Fruit fly (Drosophila melanogaster): ENCODE data around the gene ND-ACP.

Gene ND-ACP

DNA sequence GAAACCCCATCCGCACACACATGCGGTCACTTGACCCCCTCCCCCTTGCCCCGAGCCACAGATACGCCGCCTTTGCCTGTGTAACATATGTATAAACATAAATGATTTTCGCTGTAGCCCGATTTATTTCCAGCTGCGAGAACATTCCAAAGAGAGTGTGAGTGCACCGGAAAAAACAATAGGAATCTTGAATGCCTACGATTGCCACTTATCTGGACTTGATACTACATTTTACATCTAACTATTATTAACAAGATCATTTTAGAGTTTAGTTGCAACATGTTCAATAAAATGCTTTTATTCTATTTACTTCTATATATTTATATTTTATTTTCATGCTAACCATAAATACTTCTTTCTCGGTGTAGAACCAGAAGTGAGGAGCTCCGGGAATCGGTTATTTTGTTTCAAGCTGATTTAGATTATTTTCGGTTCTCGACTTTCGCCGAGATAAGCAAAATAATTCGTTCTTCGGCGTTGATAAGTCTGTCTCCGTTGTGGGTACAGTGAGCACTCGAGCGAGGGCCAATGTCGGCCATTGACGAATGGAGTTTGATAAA is 29.6 kb upstream of the ND-ACP start (continued):
- TF ChIP-seq CG14860 (GFP tag; IDR thresholded peaks at IDR 0.05; ENCODE audit: partially characterized antibody): no peak
- peak; percentile 68 for TF ChIP-seq slbo (GFP tag; IDR thresholded peaks at IDR 0.05)
- no peak for TF ChIP-seq CG16779 (GFP tag; IDR thresholded peaks at IDR 0.05)
- TF ChIP-seq CG5245 (GFP tag; optimal IDR thresholded peaks at IDR 0.05): peak; percentile 77
- TF ChIP-seq wor (GFP tag; IDR thresholded peaks at IDR 0.05): peak; percentile 63
- peak; percentile 30 for TF ChIP-seq CG3838 (GFP tag; optimal IDR thresholded peaks at IDR 0.05)
- TF ChIP-seq CG3407 (GFP tag; optimal IDR thresholded peaks at IDR 0.05): peak; percentile 74
- TF ChIP-seq Deaf1 (tag; optimal IDR thresholded peaks at IDR 0.05): peak; percentile 68
- peak; percentile 70 for TF ChIP-seq Nf-YC (tag; optimal IDR thresholded peaks at IDR 0.05)
- TF ChIP-seq CG7786 (GFP tag; optimal IDR thresholded peaks at IDR 0.05): peak; percentile 19
- no peak for TF ChIP-seq crc (GFP tag; optimal IDR thresholded peaks at IDR 0.05)
- TF ChIP-seq CG12071 (GFP tag; optimal IDR thresholded peaks at IDR 0.05): no peak
- no peak for TF ChIP-seq TFAM (GFP tag; optimal IDR thresholded peaks at IDR 0.05)
- peak; percentile 92 for TF ChIP-seq vvl (GFP tag; IDR thresholded peaks at IDR 0.05)
- TF ChIP-seq CG33557 (GFP tag; optimal IDR thresholded peaks at IDR 0.05): peak; percentile 81
- TF ChIP-seq CG8388 (GFP tag; optimal IDR thresholded peaks at IDR 0.05): peak; percentile 88
- TF ChIP-seq unc-4 (GFP tag; IDR thresholded peaks at IDR 0.05; ENCODE audit: partially characterized antibody): no peak
- no peak for TF ChIP-seq br (optimal IDR thresholded peaks at IDR 0.05)
- TF ChIP-seq fd3F (GFP tag; optimal IDR thresholded peaks at IDR 0.05): peak; percentile 29
- peak; percentile 65 for TF ChIP-seq ewg (GFP tag; optimal IDR thresholded peaks at IDR 0.05)
- TF ChIP-seq CG7987 (GFP tag; optimal IDR thresholded peaks at IDR 0.05): peak; percentile 33
- TF ChIP-seq Fer1 (GFP tag; optimal IDR thresholded peaks at IDR 0.05): peak; percentile 83
- TF ChIP-seq HLH3B (GFP tag; IDR thresholded peaks at IDR 0.05): peak; percentile 83
- peak; percentile 92 for TF ChIP-seq gem (tag; optimal IDR thresholded peaks at IDR 0.05)
- no peak for TF ChIP-seq Neu2 (GFP tag; optimal IDR thresholded peaks at IDR 0.05; ENCODE audit: borderline replicate concordance)
- TF ChIP-seq HmgZ (tag; optimal IDR thresholded peaks at IDR 0.05): peak; percentile 58
- no peak for TF ChIP-seq Tbp (GFP tag; optimal IDR thresholded peaks at IDR 0.05)
- peak; percentile 50 for TF ChIP-seq Hsf (GFP tag; optimal IDR thresholded peaks at IDR 0.05)
- TF ChIP-seq ac (GFP tag; optimal IDR thresholded peaks at IDR 0.05): peak; percentile 65
- TF ChIP-seq sim (GFP tag; IDR thresholded peaks at IDR 0.05): peak; percentile 69; the same call in 1 of the 2 replicates
- TF ChIP-seq CG8359 (GFP tag; optimal IDR thresholded peaks at IDR 0.05; ENCODE audit: borderline replicate concordance): peak; percentile 62
- TF ChIP-seq Hr51 (GFP tag; optimal IDR thresholded peaks at IDR 0.05): peak; percentile 27 to 82
- peak; percentile 7 for TF ChIP-seq stwl (tag; optimal IDR thresholded peaks at IDR 0.05)
- TF ChIP-seq zf30C (GFP tag; optimal IDR thresholded peaks at IDR 0.05): peak; percentile 97
- TF ChIP-seq CG6765 (GFP tag; optimal IDR thresholded peaks at IDR 0.05): peak; percentile 20
- TF ChIP-seq luna (GFP tag; optimal IDR thresholded peaks at IDR 0.05): no peak
- TF ChIP-seq CG18619 (GFP tag; optimal IDR thresholded peaks at IDR 0.05): peak; percentile 72
- TF ChIP-seq shn (GFP tag; optimal IDR thresholded peaks at IDR 0.05): no peak
- peak; percentile 22 for TF ChIP-seq kay (GFP tag; optimal IDR thresholded peaks at IDR 0.05)

DNA sequence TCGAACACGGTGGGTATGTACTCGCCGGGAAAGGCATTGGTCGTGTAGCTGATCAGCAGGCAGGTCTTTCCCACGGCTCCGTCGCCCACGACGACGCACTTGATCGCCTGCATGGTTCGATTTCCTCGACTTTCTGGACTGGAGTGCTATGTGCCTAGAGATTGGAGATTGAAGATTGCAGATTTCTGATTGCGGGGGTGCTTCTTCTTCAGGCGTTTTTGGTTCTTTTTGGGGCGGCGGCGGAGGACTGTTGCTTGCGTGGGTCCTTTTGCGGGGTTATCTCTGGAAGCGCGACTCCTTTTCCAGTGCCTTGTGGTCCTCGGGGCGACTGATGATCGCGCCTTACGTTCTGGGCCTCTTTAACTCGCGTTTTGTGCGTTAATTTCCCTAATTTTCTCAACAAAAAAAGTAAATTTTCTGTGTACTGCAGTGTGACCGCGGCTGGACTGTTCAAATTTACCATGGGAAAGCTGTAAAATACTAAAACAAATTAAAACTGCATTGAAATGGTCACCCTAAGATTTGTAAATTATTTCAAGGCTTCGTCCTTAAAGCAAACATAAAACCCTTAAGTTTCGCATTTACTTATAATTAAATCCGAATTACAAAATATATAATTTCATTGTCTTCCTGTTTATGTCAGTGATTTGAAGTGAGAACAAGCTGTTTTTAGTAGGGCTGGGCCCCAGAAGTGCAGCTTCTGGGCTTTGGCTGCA is 27.4 kb upstream of the ND-ACP start, which contains the start of the genes Rac1 and Acat2:
Rac1 (minus strand) TSS at position 450 of the 716 bp plus-strand sequence.
Acat2 (plus strand) TSS at position 711 of the 716 bp plus-strand sequence.
- TF ChIP-seq CG17328 (GFP tag; IDR thresholded peaks at IDR 0.05): 0 out of 2 replicates have a peak, but pooled peaks have one; percentile 30
- TF ChIP-seq ftz-f1 (GFP tag; optimal IDR thresholded peaks at IDR 0.05): peak; percentile 21
- TF ChIP-seq Opbp (GFP tag; IDR thresholded peaks at IDR 0.05; ENCODE audit: partially characterized antibody): 0 out of 3 replicates have a peak, but pooled peaks have one; percentile 16
- TF ChIP-seq chif (GFP tag; optimal IDR thresholded peaks at IDR 0.05): peak in 1 of 2 experiments; percentile 12
- TF ChIP-seq CoRest (tag; optimal IDR thresholded peaks at IDR 0.05): peak; percentile 65
- TF ChIP-seq trem (tag; optimal IDR thresholded peaks at IDR 0.05): peak; percentile 71
- TF ChIP-seq CG17385 (GFP tag; optimal IDR thresholded peaks at IDR 0.05): peak; percentile 78
- TF ChIP-seq Ets97D (GFP tag; optimal IDR thresholded peaks at IDR 0.05): peak; percentile 60
- TF ChIP-seq Dip3 (GFP tag; optimal IDR thresholded peaks at IDR 0.05): peak; percentile 11
- TF ChIP-seq CG6765 (GFP tag; optimal IDR thresholded peaks at IDR 0.05): no peak
- peak; percentile 56 for TF ChIP-seq stwl (tag; optimal IDR thresholded peaks at IDR 0.05)
- TF ChIP-seq dmrt11E (tag; optimal IDR thresholded peaks at IDR 0.05): peak; percentile 15
- TF ChIP-seq CG16813 (GFP tag; IDR thresholded peaks at IDR 0.05; ENCODE audit: partially characterized antibody): no peak
